Worm (Caenorhabditis elegans) whole organism, L4/young adult: ENCODE measurements around the gene dlat-1.

Experiments
- W03F9.2 ChIP-seq: fragments of 150-350 bp; optimal IDR thresholded peaks from 2 replicates; lab custom pipeline; 2014; ENCODE audit warnings: missing biosample characterization, missing genetic modification characterization
- dao-5 ChIP-seq: sonication (generic microtip); optimal IDR thresholded peaks from 2 replicates; lab custom pipeline; 2016; ENCODE audit warnings: missing genotype, missing genetic modification characterization, moderate library complexity, missing compliant biosample characterization
- him-1 ChIP-seq: sonication (generic microtip); optimal IDR thresholded peaks from 2 replicates; lab custom pipeline; 2016; ENCODE audit warnings: missing genotype, missing genetic modification reagents, missing genetic modification characterization, missing compliant biosample characterization

DNA sequence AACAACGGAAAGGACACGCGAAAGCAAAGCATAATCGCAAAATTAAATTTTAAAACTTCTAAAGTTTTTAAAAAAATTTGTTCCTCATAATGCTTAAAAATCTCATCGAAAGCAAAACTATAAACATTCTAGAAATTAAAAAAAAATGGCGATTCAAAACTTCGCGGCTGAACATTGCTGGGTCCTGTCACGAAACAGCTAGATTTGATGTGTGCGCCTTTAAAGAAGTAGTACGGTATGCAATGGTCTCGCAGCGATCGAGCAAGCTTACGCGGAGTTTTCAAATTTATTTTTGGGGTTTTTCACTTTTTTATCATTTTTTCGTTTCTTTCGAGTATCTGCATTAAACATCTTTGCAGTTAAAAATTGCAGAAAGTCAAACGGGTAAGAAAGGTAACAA is 10.0 kb upstream of the dlat-1 start, which contains the start of gene coh-3:
- TF ChIP-seq him-1 (tag; lab: Kevin White, UChicago) (no peak), W03F9.2 (tag; lab: Kevin White, UChicago) (peak; percentile 48), dao-5 (tag; lab: Kevin White, UChicago) (no peak)
